Fruit fly (Drosophila melanogaster): ENCODE results near the gene CG8028.

Gene CG8028

dm6 chrX:19321820-19322708 lies 41.9 kb upstream of the CG8028 start, which contains the start of gene out (continued):
- TF ChIP-seq CG1603 (tag; optimal IDR thresholded peaks at IDR 0.05) (peak; percentile 86), CG18764 (GFP tag; optimal IDR thresholded peaks at IDR 0.05) (peak; percentile 84), TFAM (GFP tag; optimal IDR thresholded peaks at IDR 0.05) (peak; percentile 73), gsb (GFP tag; IDR thresholded peaks at IDR 0.05) (peak; percentile 91), CG5953 (GFP tag; IDR thresholded peaks at IDR 0.05) (peak; percentile 85), chm (GFP tag; IDR thresholded peaks at IDR 0.05) (peak; percentile 91), lola (GFP tag; optimal IDR thresholded peaks at IDR 0.05) (peak in 1 of 3 experiments; percentile 94), kni (GFP tag; optimal IDR thresholded peaks at IDR 0.05) (peak; percentile 91), CG13424 (tag; optimal IDR thresholded peaks at IDR 0.05) (peak; percentile 95), NC2α (GFP tag; optimal IDR thresholded peaks at IDR 0.05) (peak; percentile 63), dpn (GFP tag; optimal IDR thresholded peaks at IDR 0.05) (peak; percentile 90), CG31388 (GFP tag; optimal IDR thresholded peaks at IDR 0.05) (peak; percentile 67), lmd (GFP tag; IDR thresholded peaks at IDR 0.05) (peak; percentile 97), CoRest (tag; optimal IDR thresholded peaks at IDR 0.05) (peak; percentile 96), CG3407 (GFP tag; optimal IDR thresholded peaks at IDR 0.05) (peak; percentile 89), ham (GFP tag; IDR thresholded peaks at IDR 0.05) (peak; percentile 85), dmrt11E (tag; optimal IDR thresholded peaks at IDR 0.05) (peak; percentile 95), bab2 (GFP tag; optimal IDR thresholded peaks at IDR 0.05) (peak; percentile 78), CG4617 (GFP tag; optimal IDR thresholded peaks at IDR 0.05; ENCODE audit: borderline replicate concordance) (peak; percentile 88), CG18599 (GFP tag; optimal IDR thresholded peaks at IDR 0.05) (peak; percentile 94), CG6813 (GFP tag; optimal IDR thresholded peaks at IDR 0.05) (peak; percentile 92), kay (GFP tag; optimal IDR thresholded peaks at IDR 0.05) (peak; percentile 86), abd-A (tag; optimal IDR thresholded peaks at IDR 0.05) (peak; percentile 32), ind (GFP tag; optimal IDR thresholded peaks at IDR 0.05) (peak; percentile 92), Fer1 (GFP tag; optimal IDR thresholded peaks at IDR 0.05) (peak; percentile 95), phol (tag; optimal IDR thresholded peaks at IDR 0.05) (peak; percentile 94), CG8388 (GFP tag; optimal IDR thresholded peaks at IDR 0.05) (peak; percentile 93), eyg (GFP tag; optimal IDR thresholded peaks at IDR 0.05) (peak; percentile 68), bbx (GFP tag; IDR thresholded peaks at IDR 0.05; ENCODE audit: partially characterized antibody) (peak; percentile 50), az2 (GFP tag; optimal IDR thresholded peaks at IDR 0.05) (peak; percentile 94), bcd (GFP tag; optimal IDR thresholded peaks at IDR 0.05) (peak; percentile 95), trh (GFP tag; optimal IDR thresholded peaks at IDR 0.05) (peak; percentile 86), PHDP (tag; optimal IDR thresholded peaks at IDR 0.05) (peak; percentile 94), sob (GFP tag; IDR thresholded peaks at IDR 0.05) (peak; percentile 92), usp (GFP tag; optimal IDR thresholded peaks at IDR 0.05) (no peak), pfk (GFP tag; optimal IDR thresholded peaks at IDR 0.05) (no peak), ro (GFP tag; IDR thresholded peaks at IDR 0.05) (peak; percentile 86), tup (GFP tag; optimal IDR thresholded peaks at IDR 0.05) (peak; percentile 84), corto (GFP tag; optimal IDR thresholded peaks at IDR 0.05) (peak; percentile 84), her (GFP tag; optimal IDR thresholded peaks at IDR 0.05) (no peak), CG14050 (GFP tag; IDR thresholded peaks at IDR 0.05) (peak; percentile 91), stc (GFP tag; IDR thresholded peaks at IDR 0.05) (peak; percentile 93), Abd-B (GFP tag; optimal IDR thresholded peaks at IDR 0.05) (peak; percentile 91), CG2889 (GFP tag; IDR thresholded peaks at IDR 0.05) (peak; percentile 88), Ravus (GFP tag; IDR thresholded peaks at IDR 0.05) (peak; percentile 79), ab (GFP tag; optimal IDR thresholded peaks at IDR 0.05) (peak; percentile 77), D (optimal IDR thresholded peaks at IDR 0.05) (no peak), D (GFP tag; optimal IDR thresholded peaks at IDR 0.05) (peak; percentile 94)
